Comparison of ENCODE assay signal across 3 worm cellular contexts in the genomic region with DNA sequence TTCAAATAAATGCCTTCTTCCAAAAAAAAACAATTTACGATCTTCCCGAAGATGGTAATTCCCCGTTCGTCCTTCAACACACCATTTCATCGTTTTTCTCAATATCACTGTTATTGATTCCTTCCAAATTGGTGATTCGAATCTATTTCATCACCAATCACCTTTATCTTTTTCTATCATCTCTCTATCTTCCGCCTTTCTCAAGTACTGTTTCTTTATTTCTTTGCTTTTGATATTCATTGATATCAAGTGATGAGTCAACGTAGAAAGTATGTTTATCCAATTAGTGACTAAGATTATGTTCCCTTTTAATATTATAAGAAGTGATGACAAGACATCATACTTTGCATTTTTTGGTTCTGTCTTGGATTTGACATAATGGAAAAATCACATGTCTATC.
TF ChIP-seq lines count a peak whose summit lies in the region.

No protein-coding gene starts in this region.

TF ChIP-seq in whole organism, L1 larva, 84 proteins besides CTCF, POLR2A, EP300 and RAD21:
- no peak for TF ChIP-seq pqm-1 (tag; optimal IDR thresholded peaks at IDR 0.05; lab: Kevin White, UChicago)
- TF ChIP-seq lin-15B (tag; optimal IDR thresholded peaks at IDR 0.05; lab: Kevin White, UChicago): no peak
- no peak for TF ChIP-seq nhr-84 (tag; optimal IDR thresholded peaks at IDR 0.05; lab: Kevin White, UChicago)
- peak; percentile 54 for TF ChIP-seq blmp-1 (tag; optimal IDR thresholded peaks at IDR 0.05; lab: Kevin White, UChicago)
- no peak for TF ChIP-seq C04F5.9 (tag; optimal IDR thresholded peaks at IDR 0.05; lab: Kevin White, UChicago)
- no peak for TF ChIP-seq lin-13 (GFP tag; optimal IDR thresholded peaks at IDR 0.05; lab: Kevin White, UChicago)
- no peak for TF ChIP-seq ceh-82 (tag; optimal IDR thresholded peaks at IDR 0.05; lab: Kevin White, UChicago)
- peak in 3 of 6 experiments; percentile 4 to 58 (median 14) for TF ChIP-seq elt-3 (tag; optimal IDR thresholded peaks at IDR 0.05; lab: Kevin White, UChicago)
- TF ChIP-seq C34B4.2 (tag; optimal IDR thresholded peaks at IDR 0.05; lab: Kevin White, UChicago): no peak
- TF ChIP-seq zag-1 (tag; optimal IDR thresholded peaks at IDR 0.05; lab: Kevin White, UChicago): no peak
- TF ChIP-seq nhr-19 (GFP tag; conservative IDR thresholded peaks at IDR 0.05; lab: Robert Waterston, UW): no peak
- no peak for TF ChIP-seq ceh-8 (GFP tag; optimal IDR thresholded peaks at IDR 0.05; lab: Kevin White, UChicago)
- TF ChIP-seq F16B12.6 (tag; optimal IDR thresholded peaks at IDR 0.05; lab: Kevin White, UChicago): no peak
- no peak for TF ChIP-seq nhr-77 (tag; optimal IDR thresholded peaks at IDR 0.05; lab: Kevin White, UChicago)
- no peak for TF ChIP-seq efl-3 (GFP tag; optimal IDR thresholded peaks at IDR 0.05; lab: Kevin White, UChicago)
- no peak for TF ChIP-seq tbx-2 (tag; optimal IDR thresholded peaks at IDR 0.05; lab: Kevin White, UChicago)
- TF ChIP-seq lsy-2 (tag; optimal IDR thresholded peaks at IDR 0.05; lab: Kevin White, UChicago): no peak
- TF ChIP-seq unc-130 (tag; optimal IDR thresholded peaks at IDR 0.05; lab: Kevin White, UChicago): no peak

TF ChIP-seq in whole organism, L2 larva, 48 proteins besides CTCF, POLR2A, EP300 and RAD21:
- TF ChIP-seq dmd-4 (tag; optimal IDR thresholded peaks at IDR 0.05; lab: Kevin White, UChicago) (no peak), Y55F3AM.14 (GFP tag; optimal IDR thresholded peaks at IDR 0.05; lab: Kevin White, UChicago) (no peak), egl-27 (tag; optimal IDR thresholded peaks at IDR 0.05; lab: Kevin White, UChicago) (no peak), lin-39 (tag; optimal IDR thresholded peaks at IDR 0.05; lab: Kevin White, UChicago) (no peak), unc-55 (GFP tag; optimal IDR thresholded peaks at IDR 0.05; lab: Kevin White, UChicago) (no peak), sma-3 (GFP tag; optimal IDR thresholded peaks at IDR 0.05; lab: Kevin White, UChicago) (peak; percentile 36), lin-11 (tag; optimal IDR thresholded peaks at IDR 0.05; lab: Kevin White, UChicago) (no peak), mbf-1 (tag; optimal IDR thresholded peaks at IDR 0.05; lab: Kevin White, UChicago) (no peak), sma-9 (GFP tag; optimal IDR thresholded peaks at IDR 0.05; lab: Kevin White, UChicago) (no peak), sma-9 (tag; optimal IDR thresholded peaks at IDR 0.05; lab: Kevin White, UChicago) (no peak), nhr-237 (tag; optimal IDR thresholded peaks at IDR 0.05; lab: Kevin White, UChicago) (no peak), F13H6.1 (tag; optimal IDR thresholded peaks at IDR 0.05; lab: Kevin White, UChicago) (no peak), nhr-77 (tag; optimal IDR thresholded peaks at IDR 0.05; lab: Kevin White, UChicago) (no peak), sem-4 (tag; optimal IDR thresholded peaks at IDR 0.05; lab: Kevin White, UChicago) (no peak), fos-1 (tag; optimal IDR thresholded peaks at IDR 0.05; lab: Kevin White, UChicago) (peak; percentile 59), blmp-1 (tag; optimal IDR thresholded peaks at IDR 0.05; lab: Kevin White, UChicago; ENCODE audit: insufficient read depth) (peak; percentile 10), nhr-6 (tag; optimal IDR thresholded peaks at IDR 0.05; lab: Kevin White, UChicago) (no peak), ceh-82 (tag; optimal IDR thresholded peaks at IDR 0.05; lab: Kevin White, UChicago) (no peak), nhr-23 (tag; optimal IDR thresholded peaks at IDR 0.05; lab: Kevin White, UChicago) (no peak), ztf-1 (GFP tag; conservative IDR thresholded peaks at IDR 0.05; lab: Robert Waterston, UW) (no peak), unc-62 (GFP tag; optimal IDR thresholded peaks at IDR 0.05; lab: Kevin White, UChicago) (no peak), ama-1 (optimal IDR thresholded peaks at IDR 0.05; lab: Kevin White, UChicago) (no peak), R02D3.7 (tag; optimal IDR thresholded peaks at IDR 0.05; lab: Kevin White, UChicago) (no peak)
TF ChIP-seq in whole organism, L2 larva: peak in this region for 3.

TF ChIP-seq in whole organism, mixed stage, embryonic, 35 proteins besides CTCF, POLR2A, EP300 and RAD21:
- TF ChIP-seq nhr-2 (tag; optimal IDR thresholded peaks at IDR 0.05; lab: Kevin White, UChicago) (no peak), elt-1 (tag; optimal IDR thresholded peaks at IDR 0.05; lab: Kevin White, UChicago; ENCODE audit: borderline replicate concordance, insufficient read depth) (peak; percentile 13)
TF ChIP-seq in whole organism, mixed stage, embryonic: peak in this region for 1.
